Fruit fly (Drosophila melanogaster) S2 (cell line): ENCODE measurements around the gene CG14629.

Source experiments
- CG8478 ChIP-seq: fragments of >200 bp; optimal IDR thresholded peaks from 2 replicates; lab custom pipeline; 2018
- CTCF ChIP-seq, 2 experiments: fragments of >200 bp; optimal IDR thresholded peaks; 2 replicates each; lab custom pipeline; 2018

DNA sequence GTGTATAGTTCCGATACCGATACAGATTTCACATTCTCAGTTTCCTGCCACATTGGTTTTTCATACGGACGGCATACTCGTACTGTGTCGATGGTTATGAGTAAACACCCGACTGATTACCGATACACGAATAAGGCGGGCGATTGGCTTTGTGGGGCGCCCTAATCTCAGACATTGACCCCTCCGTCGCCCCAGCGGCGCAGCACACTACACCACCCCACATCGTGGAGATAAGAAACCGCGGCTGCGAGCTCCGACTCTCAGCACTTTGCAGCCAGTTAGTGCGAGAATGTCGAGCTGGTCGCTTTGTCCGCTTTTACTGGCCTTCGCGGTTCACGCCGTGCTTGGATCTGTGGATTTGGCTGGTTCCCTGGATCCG is at the start of gene CG14629:
- TF ChIP-seq CTCF (optimal IDR thresholded peaks at IDR 0.05; lab: Kevin White, UChicago) (no peak), CG8478 (no peak)
